Worm (Caenorhabditis elegans): Measurements from ENCODE around the gene nkb-2.

- TF ChIP-seq aly-2 (tag; optimal IDR thresholded peaks at IDR 0.05) (no peak), nhr-237 (tag; optimal IDR thresholded peaks at IDR 0.05) (no peak), jun-1 (tag; optimal IDR thresholded peaks at IDR 0.05) (no peak), skn-1 (tag; optimal IDR thresholded peaks at IDR 0.05) (no peak), elt-1 (tag; optimal IDR thresholded peaks at IDR 0.05) (no peak), unc-39 (tag; optimal IDR thresholded peaks at IDR 0.05) (no peak), ceh-82 (tag; optimal IDR thresholded peaks at IDR 0.05) (no peak)
Measured at ce11 chrIV:10596505-10596904, 5.8 kb downstream of the nkb-2 start, which contains the start of gene C43F9.11.
